Worm (Caenorhabditis elegans): Measurements from ENCODE around the gene F54C9.7.

The F54C9.7 gene

DNA sequence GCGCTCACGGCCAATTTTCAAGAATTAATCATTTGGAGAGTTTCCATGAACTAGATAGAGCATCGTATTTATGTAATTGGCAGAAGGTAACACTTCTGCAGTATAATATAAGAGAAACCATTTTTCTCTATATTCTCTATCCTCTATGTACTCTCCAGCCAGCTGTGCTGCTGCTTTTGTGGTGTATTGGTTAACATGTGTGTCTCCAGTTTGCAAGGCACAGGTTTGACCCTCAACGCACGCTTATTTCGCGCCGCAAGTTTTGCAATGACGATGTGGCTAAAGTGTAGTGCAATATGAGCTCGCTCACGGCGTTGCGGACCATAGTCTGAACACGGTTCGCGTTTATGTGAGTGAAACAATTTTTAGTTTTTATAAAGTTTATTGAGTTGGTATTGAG lies 26.2 kb upstream of the F54C9.7 start (continued):
- peak; percentile 84 for TF ChIP-seq daf-19 (GFP tag; conservative IDR thresholded peaks at IDR 0.05)
- TF ChIP-seq unc-130 (GFP tag; optimal IDR thresholded peaks at IDR 0.05): peak; percentile 47
- TF ChIP-seq vab-7 (GFP tag; IDR thresholded peaks at IDR 0.05): no peak; the same call in none of the 2 replicates
- TF ChIP-seq mes-2 (tag; optimal IDR thresholded peaks at IDR 0.05; ENCODE audit: poor library complexity, severe bottlenecking): no peak
- 0 out of 2 replicates have a peak, but pooled peaks have one; percentile 29 for TF ChIP-seq lin-29 (GFP tag; IDR thresholded peaks at IDR 0.05)
- peak; percentile 70; the same call in 1 of the 2 replicates for TF ChIP-seq ceh-44 (GFP tag; IDR thresholded peaks at IDR 0.05)
- peak; percentile 80 for TF ChIP-seq Y5F2A.4 (GFP tag; optimal IDR thresholded peaks at IDR 0.05)
- TF ChIP-seq ceh-62 (tag; optimal IDR thresholded peaks at IDR 0.05): no peak
- TF ChIP-seq jun-1 (tag; optimal IDR thresholded peaks at IDR 0.05): no peak
- peak; percentile 83 for TF ChIP-seq zip-11 (GFP tag; IDR thresholded peaks at IDR 0.05)
- no peak for TF ChIP-seq snpc-4 (tag; optimal IDR thresholded peaks at IDR 0.05)
- TF ChIP-seq ztf-7 (tag; optimal IDR thresholded peaks at IDR 0.05): no peak
- TF ChIP-seq ZK337.2 (GFP tag; IDR thresholded peaks at IDR 0.05): peak; percentile 79; the same call in 1 of the 2 replicates
- TF ChIP-seq saeg-2 (GFP tag; IDR thresholded peaks at IDR 0.05): peak; percentile 61; the same call in 1 of the 2 replicates
- no peak for TF ChIP-seq ceh-32 (tag; optimal IDR thresholded peaks at IDR 0.05; ENCODE audit: poor library complexity)
- no peak; the same call in none of the 2 replicates for TF ChIP-seq hmg-1.1 (GFP tag; IDR thresholded peaks at IDR 0.05)
- no peak for TF ChIP-seq daf-12 (tag; optimal IDR thresholded peaks at IDR 0.05)
- TF ChIP-seq hlh-30 (tag; optimal IDR thresholded peaks at IDR 0.05; ENCODE audit: insufficient read depth): peak; percentile 74
- TF ChIP-seq lir-3 (tag; optimal IDR thresholded peaks at IDR 0.05): peak; percentile 53
- TF ChIP-seq cey-2 (tag; optimal IDR thresholded peaks at IDR 0.05; ENCODE audit: borderline replicate concordance, insufficient read depth): no peak
- TF ChIP-seq fos-1 (tag; optimal IDR thresholded peaks at IDR 0.05): no peak
- TF ChIP-seq nhr-111 (GFP tag; optimal IDR thresholded peaks at IDR 0.05): peak; percentile 89
- TF ChIP-seq zfp-3 (GFP tag; conservative IDR thresholded peaks at IDR 0.05): peak; percentile 72
- TF ChIP-seq dpl-1 (GFP tag; optimal IDR thresholded peaks at IDR 0.05): peak; percentile 41
- peak; percentile 6 for TF ChIP-seq pqm-1 (tag; optimal IDR thresholded peaks at IDR 0.05)
- TF ChIP-seq dmd-8 (GFP tag; IDR thresholded peaks at IDR 0.05): no peak; the same call in none of the 2 replicates
- peak; percentile 84 for TF ChIP-seq nhr-6 (tag; optimal IDR thresholded peaks at IDR 0.05)
- TF ChIP-seq nhr-25 (tag; optimal IDR thresholded peaks at IDR 0.05; ENCODE audit: borderline replicate concordance, insufficient read depth): no peak
- TF ChIP-seq R02D3.7 (tag; optimal IDR thresholded peaks at IDR 0.05): peak; percentile 7
- peak; percentile 88 for TF ChIP-seq nhr-42 (GFP tag; IDR thresholded peaks at IDR 0.05)
- no peak for TF ChIP-seq zip-2 (tag; optimal IDR thresholded peaks at IDR 0.05)
- peak; percentile 72 for TF ChIP-seq madf-9 (GFP tag; conservative IDR thresholded peaks at IDR 0.05)
- peak; percentile 71 for TF ChIP-seq lin-13 (GFP tag; optimal IDR thresholded peaks at IDR 0.05)
- TF ChIP-seq sdz-12 (GFP tag; optimal IDR thresholded peaks at IDR 0.05): peak; percentile 61
- TF ChIP-seq snpc-1.2 (GFP tag; IDR thresholded peaks at IDR 0.05): no peak; the same call in 1 of the 2 replicates
- TF ChIP-seq lin-15B (tag; optimal IDR thresholded peaks at IDR 0.05): no peak
- no peak for TF ChIP-seq lin-39 (tag; optimal IDR thresholded peaks at IDR 0.05)
- TF ChIP-seq nhr-76 (tag; optimal IDR thresholded peaks at IDR 0.05): no peak
- no peak for TF ChIP-seq lsy-2 (tag; optimal IDR thresholded peaks at IDR 0.05)
- peak; percentile 32 for TF ChIP-seq nhr-11 (tag; optimal IDR thresholded peaks at IDR 0.05)
- peak; percentile 81 for TF ChIP-seq duxl-1 (tag; optimal IDR thresholded peaks at IDR 0.05; ENCODE audit: poor library complexity)
- no peak; the same call in 1 of the 2 replicates for TF ChIP-seq F44E2.7 (GFP tag; IDR thresholded peaks at IDR 0.05)
- TF ChIP-seq dmd-9 (GFP tag; IDR thresholded peaks at IDR 0.05): 0 out of 2 replicates have a peak, but pooled peaks have one; percentile 66
- no peak for TF ChIP-seq dve-1 (tag; optimal IDR thresholded peaks at IDR 0.05; ENCODE audit: insufficient read depth)
- peak; percentile 15 for TF ChIP-seq aly-2 (tag; optimal IDR thresholded peaks at IDR 0.05)
- no peak; the same call in 1 of the 2 replicates for TF ChIP-seq Y105C5A.15 (GFP tag; IDR thresholded peaks at IDR 0.05)
- peak; percentile 92 for TF ChIP-seq tra-1 (GFP tag; IDR thresholded peaks at IDR 0.05)
- peak; percentile 88 for TF ChIP-seq mxl-3 (GFP tag; optimal IDR thresholded peaks at IDR 0.05)
- peak in 1 of 2 experiments; percentile 5 for TF ChIP-seq hif-1 (tag; optimal IDR thresholded peaks at IDR 0.05)
- TF ChIP-seq mdl-1 (tag; optimal IDR thresholded peaks at IDR 0.05): peak in 1 of 2 experiments; percentile 52
